Fruit fly (Drosophila melanogaster): ENCODE measurements around the gene Mi-2.

- TF ChIP-seq insv (optimal IDR thresholded peaks at IDR 0.05), result no peak
- no peak for TF ChIP-seq psq (optimal IDR thresholded peaks at IDR 0.05)
- TF ChIP-seq Myc (optimal IDR thresholded peaks at IDR 0.05), result no peak
- TF ChIP-seq h (optimal IDR thresholded peaks at IDR 0.05), result no peak
Observed at dm6 chr3L:19929051-19929718, 19.2 kb upstream of the Mi-2 start.
